Fruit fly (Drosophila melanogaster) Kc167 (cell line): ENCODE results near the gene Larp4B.

Experiments used
- Sin3A ChIP-seq: fragments of >200 bp; optimal IDR thresholded peaks from 2 replicates; lab custom pipeline; 2018; ENCODE audit warnings: missing external identifiers
- psq ChIP-seq: fragments of >200 bp; optimal IDR thresholded peaks from 2 replicates; lab custom pipeline; 2017; ENCODE audit warnings: missing external identifiers
- ttk ChIP-seq: sonication (Bioruptor generic); optimal IDR thresholded peaks from 2 replicates; lab custom pipeline; 2017; ENCODE audit warnings: missing external identifiers

dm6 chr3L:3268161-3268560 lies 43.5 kb downstream of the Larp4B start, which contains the start of gene CG34265:
- TF ChIP-seq psq (lab: Kevin White, UChicago) (no peak), Sin3A (lab: Kevin White, UChicago) (no peak), ttk (lab: Kevin White, UChicago) (no peak)
